Worm (Caenorhabditis elegans): ENCODE measurements around the gene fipr-8.

DNA sequence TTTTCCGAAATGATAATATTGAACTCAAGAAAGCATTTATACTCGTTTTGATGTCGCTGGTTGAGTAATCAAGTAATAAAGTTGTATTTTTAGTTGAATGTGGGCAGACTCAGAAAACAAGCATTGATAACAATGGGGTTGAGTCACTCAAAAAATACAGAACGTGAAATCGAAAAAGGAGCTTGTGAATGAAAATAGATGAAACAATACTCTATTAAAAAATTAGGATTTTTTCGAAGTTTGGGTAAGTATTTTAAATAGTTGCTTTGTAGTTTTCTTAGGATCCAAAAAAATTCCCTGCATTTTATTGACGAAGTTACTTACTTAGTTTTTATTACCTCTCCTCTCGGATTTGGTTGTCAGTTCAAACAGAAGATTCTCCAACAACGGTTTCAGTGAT is 43.7 kb upstream of the fipr-8 start, which contains the start of gene lys-3:
- no peak for TF ChIP-seq ama-1 (optimal IDR thresholded peaks at IDR 0.05)
- no peak for TF ChIP-seq scrt-1 (GFP tag; IDR thresholded peaks at IDR 0.05)
- TF ChIP-seq aly-1 (tag; optimal IDR thresholded peaks at IDR 0.05): no peak
- no peak for TF ChIP-seq F13C5.2 (tag; optimal IDR thresholded peaks at IDR 0.05)
- no peak for TF ChIP-seq flt-1 (GFP tag; IDR thresholded peaks at IDR 0.05)
- TF ChIP-seq tbx-37 (GFP tag; conservative IDR thresholded peaks at IDR 0.05): no peak
- no peak for TF ChIP-seq hnd-1 (tag; optimal IDR thresholded peaks at IDR 0.05)
- TF ChIP-seq pes-1 (GFP tag; IDR thresholded peaks at IDR 0.05): no peak
- TF ChIP-seq hmbx-1 (tag; optimal IDR thresholded peaks at IDR 0.05): no peak
- no peak for TF ChIP-seq tbx-11 (GFP tag; IDR thresholded peaks at IDR 0.05)
- TF ChIP-seq sea-1 (GFP tag; conservative IDR thresholded peaks at IDR 0.05): no peak
- no peak for TF ChIP-seq hmg-4 (GFP tag; optimal IDR thresholded peaks at IDR 0.05)
- TF ChIP-seq tra-4 (tag; optimal IDR thresholded peaks at IDR 0.05): no peak
- TF ChIP-seq ceh-36 (tag; optimal IDR thresholded peaks at IDR 0.05): no peak
